Worm (Caenorhabditis elegans) whole organism, dauer: ENCODE measurements around the gene slfl-5.

Experiments
- unc-62 ChIP-seq: sonication (generic microtip); optimal IDR thresholded peaks from 2 replicates; lab custom pipeline; 2017; ENCODE audit warnings: missing biosample characterization, missing genetic modification reagents, missing genetic modification characterization

slfl-5 gene

DNA sequence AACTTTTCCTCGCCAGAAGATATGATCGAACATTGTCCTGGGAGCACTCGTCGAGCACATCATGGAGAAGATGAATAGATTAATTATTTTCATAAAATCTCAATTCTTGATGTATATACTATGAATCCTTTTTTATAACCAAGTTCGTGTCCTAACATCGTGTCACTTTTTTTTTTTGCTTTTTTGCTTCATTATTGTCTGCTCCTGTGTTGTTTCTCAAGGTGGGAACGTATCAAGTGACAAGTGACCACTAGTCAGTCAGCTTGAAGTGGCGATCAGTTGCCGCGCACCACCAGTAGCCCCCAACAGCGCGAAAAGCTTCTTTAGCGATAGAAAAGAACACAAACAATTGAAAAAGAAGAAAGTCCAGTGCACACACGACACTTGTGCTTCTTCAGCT is 7.4 kb upstream of the slfl-5 start, which contains the start of gene lrx-1:
lrx-1 (plus strand) TSS at position 301 of the 400 bp plus-strand sequence.
- no peak for TF ChIP-seq unc-62 (GFP tag; lab: Kevin White, UChicago)

ce11 chrV:12251041-12251440 is 6.2 kb upstream of the slfl-5 start, which contains the start of gene T04H1.5:
TSS of gene T04H1.5 (plus strand) at chrV:12251341.
- TF ChIP-seq unc-62 (GFP tag; lab: Kevin White, UChicago): no peak

DNA sequence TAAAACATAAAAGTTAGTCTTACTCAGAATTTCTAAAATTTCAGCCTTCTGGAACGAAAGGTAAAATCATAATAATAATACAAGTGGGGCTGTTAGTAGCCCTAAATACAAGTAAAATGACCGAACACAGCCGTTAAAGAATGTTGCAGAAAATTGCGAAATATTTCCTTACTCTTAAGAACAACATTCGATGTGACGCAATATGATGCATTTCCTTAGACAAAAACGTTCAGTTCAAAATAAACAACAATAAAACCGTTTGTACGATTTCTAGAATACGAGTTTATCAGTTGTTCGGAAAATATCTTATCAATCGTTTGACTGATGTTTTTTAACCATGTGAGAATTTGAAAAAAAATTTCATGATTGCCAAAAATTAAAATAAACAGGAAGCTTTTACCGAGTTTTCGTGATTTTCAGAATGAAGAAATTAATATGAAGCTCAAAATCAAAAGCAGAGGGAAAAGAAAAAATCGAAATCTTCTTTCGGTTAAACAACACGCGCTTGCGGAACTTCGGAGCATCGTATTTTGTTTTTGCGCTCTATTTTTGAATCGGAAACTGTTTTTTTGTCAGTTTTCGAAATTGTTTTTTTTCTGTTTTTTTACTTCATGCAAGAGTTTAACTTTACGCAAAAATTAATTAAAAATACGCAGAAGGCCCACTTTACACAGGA is 1.1 kb upstream of the slfl-5 start:
- no peak for TF ChIP-seq unc-62 (GFP tag; lab: Kevin White, UChicago)

DNA sequence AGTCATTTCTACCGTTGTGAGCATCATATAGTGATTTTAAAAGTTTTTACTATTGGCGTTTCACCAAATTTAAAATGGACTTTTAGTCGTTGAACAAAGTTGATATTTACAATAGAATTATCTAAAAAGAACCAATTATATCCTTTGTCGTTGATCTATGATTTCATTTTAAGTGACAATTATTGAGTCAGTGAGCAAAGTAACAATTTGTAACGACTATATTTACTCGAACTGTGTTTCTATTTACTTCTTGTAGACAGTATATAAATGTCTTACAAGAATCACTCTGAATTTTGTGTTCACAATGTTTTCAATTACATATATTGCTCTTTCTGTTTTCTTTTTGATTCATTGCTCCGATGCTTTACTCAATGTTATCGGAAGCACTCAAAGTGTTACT is 3.7 kb downstream of the slfl-5 start, which contains the start of gene ttr-22:
ttr-22 (plus strand) TSS at position 301 of the 400 bp plus-strand sequence.
- no peak for TF ChIP-seq unc-62 (GFP tag; lab: Kevin White, UChicago)

ce11 chrV:12235502-12235901 is 9.3 kb downstream of the slfl-5 start:
- no peak for TF ChIP-seq unc-62 (GFP tag; lab: Kevin White, UChicago)

ce11 chrV:12234293-12235004 is 10.4 kb downstream of the slfl-5 start, which contains the start of gene myo-3:
TSS of gene myo-3 (minus strand) at chrV:12234343.
- no peak for TF ChIP-seq unc-62 (GFP tag; lab: Kevin White, UChicago)

DNA sequence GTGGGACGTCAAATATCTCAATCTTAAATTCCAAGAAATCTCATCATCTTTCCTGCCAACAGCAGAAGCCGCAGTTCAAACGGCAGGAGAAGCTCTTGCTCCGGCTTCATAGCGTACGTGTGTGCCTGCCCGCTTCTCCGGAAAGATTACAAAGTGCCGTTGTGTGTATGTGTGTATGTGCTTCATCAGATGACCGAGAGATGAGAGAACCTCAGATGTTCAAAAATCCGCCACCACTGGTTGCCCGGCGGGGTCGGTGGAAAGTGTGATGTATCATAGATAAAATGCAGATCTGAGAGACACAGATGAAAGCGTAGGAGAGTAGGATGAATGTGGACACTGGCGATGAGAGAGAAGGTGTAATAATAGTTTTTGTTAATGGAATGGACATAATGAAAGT is 11.4 kb downstream of the slfl-5 start:
- no peak for TF ChIP-seq unc-62 (GFP tag; lab: Kevin White, UChicago)

DNA sequence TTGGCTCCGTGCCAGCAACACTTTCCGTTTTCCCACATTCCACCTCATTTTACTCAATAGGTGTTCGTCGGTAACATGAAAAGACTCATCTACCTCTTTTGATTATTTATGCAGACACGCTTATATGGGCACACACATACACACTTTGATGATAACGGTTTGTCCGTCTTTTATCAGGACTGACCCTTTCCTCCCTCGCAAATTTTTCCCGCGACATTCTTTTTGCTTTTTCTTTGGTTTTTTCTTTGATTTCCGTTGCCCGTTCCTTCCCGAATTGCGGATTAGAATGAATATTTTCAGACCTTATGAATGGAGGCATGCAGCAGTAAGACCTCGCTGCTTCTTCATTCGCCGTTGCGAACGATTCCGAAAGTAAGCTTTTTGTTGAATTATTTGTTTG is 31.8 kb downstream of the slfl-5 start, which contains the start of gene vab-8:
vab-8 (plus strand) TSS at position 301 of the 400 bp plus-strand sequence.
- TF ChIP-seq unc-62 (GFP tag; lab: Kevin White, UChicago): no peak

DNA sequence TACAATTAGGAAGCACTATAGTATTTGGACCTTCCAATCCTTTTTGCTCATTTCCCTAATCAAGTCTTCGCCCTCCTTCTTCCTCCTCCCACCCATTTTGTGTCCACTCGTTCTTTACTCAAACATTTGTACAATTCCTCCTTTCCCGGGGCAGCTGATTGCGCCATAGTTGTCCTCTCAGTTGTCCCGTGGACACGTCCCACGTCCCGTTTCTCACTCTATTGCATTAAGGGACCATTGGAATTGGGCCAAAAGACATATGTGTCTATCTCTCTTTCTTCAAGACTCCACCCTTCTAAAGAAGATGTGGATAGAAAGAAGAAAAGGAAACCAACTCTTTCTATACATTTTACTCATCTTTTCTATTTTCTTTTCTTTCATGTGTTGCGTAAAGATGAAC is 33.8 kb downstream of the slfl-5 start:
- TF ChIP-seq unc-62 (GFP tag; lab: Kevin White, UChicago): no peak

ce11 chrV:12209951-12210350 is 34.9 kb downstream of the slfl-5 start:
- no peak for TF ChIP-seq unc-62 (GFP tag; lab: Kevin White, UChicago)

DNA sequence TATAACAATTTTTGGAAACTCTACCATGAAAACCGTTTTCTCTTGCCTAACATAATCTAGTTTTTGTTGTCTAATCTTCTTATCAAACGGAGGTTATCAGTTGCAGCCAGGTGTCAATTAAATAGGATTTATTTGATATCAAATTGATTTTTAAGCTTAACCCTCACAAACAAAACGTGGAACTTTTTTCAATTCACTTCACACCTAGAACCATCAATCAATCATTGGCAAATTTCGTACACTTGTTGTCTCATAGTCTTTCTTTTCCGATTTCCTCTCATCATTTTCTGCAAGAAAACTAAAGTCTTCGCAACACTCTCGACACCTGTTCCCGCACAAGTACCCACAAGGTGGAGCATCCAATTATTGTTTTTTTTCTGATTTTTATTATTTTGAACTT is 36.2 kb downstream of the slfl-5 start:
- TF ChIP-seq unc-62 (GFP tag; lab: Kevin White, UChicago): no peak

- TF ChIP-seq unc-62 (GFP tag; lab: Kevin White, UChicago): no peak
These were observed 45.4 kb downstream of the slfl-5 start for ce11 chrV:12199474-12199873.

DNA sequence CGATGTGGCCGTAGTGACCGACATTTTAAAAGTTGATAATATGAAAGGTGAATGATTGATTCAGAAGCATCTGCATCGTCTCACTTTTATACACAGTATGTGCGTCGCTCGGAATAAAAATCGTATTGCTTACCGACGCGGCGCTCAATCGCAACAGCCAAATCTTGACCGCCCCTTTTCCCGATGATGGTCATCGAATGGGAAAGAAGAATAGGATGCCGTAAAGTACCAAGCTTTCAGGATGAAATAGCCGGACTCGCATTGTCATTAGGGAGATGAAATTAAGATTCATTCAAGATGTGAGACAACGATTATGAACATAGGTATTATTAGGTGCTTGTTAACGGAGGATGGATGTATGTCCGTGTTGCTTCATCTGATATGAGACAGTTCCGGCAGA is 46.3 kb downstream of the slfl-5 start, which contains the start of gene lon-3:
lon-3 (minus strand) TSS at position 101 of the 400 bp plus-strand sequence.
- no peak for TF ChIP-seq unc-62 (GFP tag; lab: Kevin White, UChicago)

DNA sequence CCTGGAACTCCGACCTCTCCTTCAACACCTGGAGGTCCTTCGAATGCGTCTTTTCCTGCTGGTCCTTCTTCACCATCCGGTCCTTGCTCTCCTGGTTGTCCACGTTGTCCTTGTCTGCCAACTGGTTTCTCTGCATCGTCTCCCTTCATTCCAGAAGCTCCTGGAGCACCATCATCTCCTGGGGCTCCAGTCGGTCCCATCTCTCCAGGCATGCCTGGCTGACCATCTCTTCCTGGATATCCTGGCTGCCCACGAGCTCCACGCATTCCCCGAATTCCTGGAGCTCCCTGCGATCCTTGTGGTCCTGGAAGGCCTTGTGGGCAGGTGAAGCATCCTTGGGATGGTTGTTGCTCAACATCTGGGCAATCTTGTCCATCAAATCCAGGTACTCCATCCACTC is 47.1 kb downstream of the slfl-5 start:
- TF ChIP-seq unc-62 (GFP tag; lab: Kevin White, UChicago): no peak

DNA sequence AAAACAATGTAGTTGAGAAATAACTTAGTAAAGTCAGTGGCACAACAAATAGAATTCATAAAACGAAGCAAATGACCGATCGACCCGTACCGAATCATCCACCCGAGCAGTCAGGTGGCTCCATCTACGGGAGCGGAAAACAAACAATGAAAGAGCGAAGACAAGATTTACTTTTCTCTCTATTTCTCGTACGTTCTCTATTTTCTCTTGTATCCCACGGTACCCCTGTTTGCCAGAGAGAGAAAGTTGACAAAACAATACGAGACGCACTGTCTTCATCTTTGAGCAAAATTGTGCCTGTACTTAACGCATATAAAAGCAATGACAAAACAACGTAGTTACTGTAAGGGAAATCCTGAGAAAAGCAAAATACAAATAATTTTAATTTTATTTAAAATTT is 48.2 kb downstream of the slfl-5 start:
- no peak for TF ChIP-seq unc-62 (GFP tag; lab: Kevin White, UChicago)

ce11 chrV:12195845-12196244 is 49.0 kb downstream of the slfl-5 start, which contains the start of gene ZK836.3:
TSS of gene ZK836.3 (minus strand) at chrV:12195945.
- no peak for TF ChIP-seq unc-62 (GFP tag; lab: Kevin White, UChicago)
